Fruit fly (Drosophila melanogaster): ENCODE measurements around the gene CG3061.

dm6 chr3R:14014580-14014979 lies 17.6 kb upstream of the CG3061 start:
- TF ChIP-seq pdm3 (GFP tag; optimal IDR thresholded peaks at IDR 0.05) (no peak), CG3032 (tag; optimal IDR thresholded peaks at IDR 0.05) (no peak), acj6 (GFP tag; optimal IDR thresholded peaks at IDR 0.05) (no peak), lz (GFP tag; optimal IDR thresholded peaks at IDR 0.05) (no peak), Sox102F (GFP tag; optimal IDR thresholded peaks at IDR 0.05) (no peak)
